Worm (Caenorhabditis elegans) whole organism, L3 larva: Measurements from ENCODE around the gene C24A3.1.

Source experiments
- R02D3.7 ChIP-seq: fragments of 150-350 bp; optimal IDR thresholded peaks from 2 replicates; lab custom pipeline; 2014; ENCODE audit warnings: missing biosample characterization, missing genetic modification characterization
- ZK546.5 ChIP-seq: sonication (generic microtip); optimal IDR thresholded peaks from 2 replicates; lab custom pipeline; 2017; ENCODE audit warnings: missing biosample characterization, missing genetic modification characterization
- aly-2 ChIP-seq: fragments of 150-350 bp; optimal IDR thresholded peaks from 2 replicates; lab custom pipeline; 2014; ENCODE audit warnings: missing biosample characterization, missing genetic modification characterization
- ama-1 ChIP-seq: fragments of 150-350 bp; optimal IDR thresholded peaks from 2 replicates; lab custom pipeline; 2018
- ceh-16 ChIP-seq: sonication (generic microtip); optimal IDR thresholded peaks from 2 replicates; lab custom pipeline; 2017; ENCODE audit warnings: missing biosample characterization, missing genetic modification characterization
- ceh-82 ChIP-seq: fragments of 150-350 bp; optimal IDR thresholded peaks from 2 replicates; lab custom pipeline; 2014; ENCODE audit warnings: missing biosample characterization, missing genetic modification characterization
- daf-12 ChIP-seq: fragments of 150-350 bp; optimal IDR thresholded peaks from 2 replicates; lab custom pipeline; 2014; ENCODE audit warnings: missing biosample characterization, missing genetic modification reagents, missing genetic modification characterization
- egl-27 ChIP-seq: sonication (generic microtip); optimal IDR thresholded peaks from 4 replicates; lab custom pipeline; 2017; ENCODE audit warnings: missing biosample characterization, missing genetic modification reagents, missing genetic modification characterization
- egl-5 ChIP-seq: fragments of 150-350 bp; optimal IDR thresholded peaks from 2 replicates; lab custom pipeline; 2017; ENCODE audit warnings: missing biosample characterization, missing genetic modification reagents, missing genetic modification characterization, inconsistent platforms
- elt-2 ChIP-seq: sonication (generic microtip); optimal IDR thresholded peaks from 2 replicates; lab custom pipeline; 2016; ENCODE audit warnings: missing genetic modification reagents, mild to moderate bottlenecking, missing genetic modification characterization, missing compliant biosample characterization
- fkh-10 ChIP-seq: sonication (generic microtip); optimal IDR thresholded peaks from 2 replicates; lab custom pipeline; 2017; ENCODE audit warnings: missing biosample characterization, missing genetic modification reagents, missing genetic modification characterization
- fkh-2 ChIP-seq: fragments of 150-350 bp; optimal IDR thresholded peaks from 2 replicates; lab custom pipeline; 2014; ENCODE audit warnings: missing biosample characterization, missing genetic modification reagents, missing genetic modification characterization
- fos-1 ChIP-seq: fragments of 150-350 bp; optimal IDR thresholded peaks from 2 replicates; lab custom pipeline; 2014; ENCODE audit warnings: missing biosample characterization, missing genetic modification characterization
- hmg-11 ChIP-seq: sonication (generic microtip); optimal IDR thresholded peaks from 2 replicates; lab custom pipeline; 2016; ENCODE audit warnings: missing genetic modification characterization, missing compliant biosample characterization
- jun-1 ChIP-seq: fragments of 150-350 bp; optimal IDR thresholded peaks from 2 replicates; lab custom pipeline; 2014; ENCODE audit warnings: missing biosample characterization, missing genetic modification reagents, missing genetic modification characterization
- lin-39 ChIP-seq: fragments of 150-350 bp; optimal IDR thresholded peaks from 2 replicates; lab custom pipeline; 2018; ENCODE audit warnings: missing biosample characterization, missing genetic modification reagents, missing genetic modification characterization
- lsy-12 ChIP-seq: sonication (generic microtip); optimal IDR thresholded peaks from 2 replicates; lab custom pipeline; 2016; ENCODE audit warnings: mild to moderate bottlenecking, missing genetic modification characterization, missing compliant biosample characterization
- mml-1 ChIP-seq: fragments of 150-350 bp; sonication (generic microtip); optimal IDR thresholded peaks from 3 replicates; lab custom pipeline; 2014; ENCODE audit warnings: missing biosample characterization, missing genetic modification characterization
- nfya-1 ChIP-seq: sonication (generic microtip); optimal IDR thresholded peaks from 2 replicates; lab custom pipeline; 2017; ENCODE audit warnings: missing genetic modification characterization, mild to moderate bottlenecking, missing compliant biosample characterization, antibody characterized with exemption, moderate library complexity; ENCODE audit not compliant: insufficient read depth
- nhr-11 ChIP-seq: fragments of 150-350 bp; optimal IDR thresholded peaks from 2 replicates; lab custom pipeline; 2014; ENCODE audit warnings: missing biosample characterization, missing genetic modification characterization
- nhr-23 ChIP-seq: fragments of 150-350 bp; optimal IDR thresholded peaks from 2 replicates; lab custom pipeline; 2014; ENCODE audit warnings: missing biosample characterization, missing genetic modification reagents, missing genetic modification characterization
- nhr-237 ChIP-seq: fragments of 150-350 bp; optimal IDR thresholded peaks from 2 replicates; lab custom pipeline; 2014; ENCODE audit warnings: missing biosample characterization, missing genetic modification characterization
- nhr-25 ChIP-seq: sonication (generic microtip); optimal IDR thresholded peaks from 2 replicates; lab custom pipeline; 2017; ENCODE audit warnings: missing biosample characterization, missing genetic modification characterization
- nhr-28 ChIP-seq: fragments of 150-350 bp; optimal IDR thresholded peaks from 2 replicates; lab custom pipeline; 2014; ENCODE audit warnings: missing biosample characterization, missing genetic modification characterization
- nhr-43 ChIP-seq: sonication (generic microtip); optimal IDR thresholded peaks from 2 replicates; lab custom pipeline; 2016; ENCODE audit warnings: mild to moderate bottlenecking, missing genetic modification characterization, missing compliant biosample characterization; ENCODE audit not compliant: poor library complexity, severe bottlenecking
- nhr-67 ChIP-seq: fragments of 150-350 bp; optimal IDR thresholded peaks from 2 replicates; lab custom pipeline; 2014; ENCODE audit warnings: missing biosample characterization, missing genetic modification characterization
- nhr-76 ChIP-seq: fragments of 150-350 bp; sonication (generic microtip); optimal IDR thresholded peaks from 5 replicates; lab custom pipeline; 2014; ENCODE audit warnings: missing biosample characterization, missing genetic modification characterization
- nhr-77 ChIP-seq: fragments of 150-350 bp; optimal IDR thresholded peaks from 2 replicates; lab custom pipeline; 2014; ENCODE audit warnings: missing biosample characterization, missing genetic modification characterization
- pha-4 ChIP-seq: fragments of 150-350 bp; optimal IDR thresholded peaks from 2 replicates; lab custom pipeline; 2014; ENCODE audit warnings: missing biosample characterization, missing genetic modification reagents, missing genetic modification characterization
- pqm-1 ChIP-seq: fragments of 150-350 bp; optimal IDR thresholded peaks from 2 replicates; lab custom pipeline; 2017; ENCODE audit warnings: missing biosample characterization, missing genetic modification characterization, inconsistent platforms
- sea-2 ChIP-seq: fragments of 150-350 bp; sonication (generic microtip); optimal IDR thresholded peaks from 4 replicates; lab custom pipeline; 2014; ENCODE audit warnings: missing biosample characterization, missing genetic modification reagents, missing genetic modification characterization
- skn-1 ChIP-seq: fragments of 150-350 bp; optimal IDR thresholded peaks from 2 replicates; lab custom pipeline; 2014; ENCODE audit warnings: missing biosample characterization, missing genetic modification characterization
- tbx-2 ChIP-seq: sonication (generic microtip); optimal IDR thresholded peaks from 2 replicates; lab custom pipeline; 2016; ENCODE audit warnings: mild to moderate bottlenecking, missing genetic modification characterization, missing compliant biosample characterization
- unc-39 ChIP-seq: sonication (generic microtip); optimal IDR thresholded peaks from 4 replicates; lab custom pipeline; 2017; ENCODE audit warnings: missing biosample characterization, missing genetic modification characterization
- unc-62 ChIP-seq: fragments of 150-350 bp; sonication (generic microtip); optimal IDR thresholded peaks from 4 replicates; lab custom pipeline; 2014; ENCODE audit warnings: missing biosample characterization, missing genetic modification reagents, missing genetic modification characterization
- zag-1 ChIP-seq: fragments of 150-350 bp; optimal IDR thresholded peaks from 2 replicates; lab custom pipeline; 2014; ENCODE audit warnings: missing biosample characterization, missing genetic modification characterization

Gene C24A3.1

ce11 chrX:8961120-8961834 lies 37.6 kb upstream of the C24A3.1 start, which contains the start of gene aexr-3:
Gene aexr-3, minus strand, starts transcription at chrX:8961170.
- TF ChIP-seq ama-1 (lab: Kevin White, UChicago) (no peak), aly-2 (no peak), unc-62 (no peak), fkh-10 (GFP tag; lab: Kevin White, UChicago) (no peak), ceh-82 (no peak), mml-1 (tag; lab: Kevin White, UChicago) (no peak), egl-5 (tag; lab: Kevin White, UChicago) (no peak), elt-2 (tag; lab: Kevin White, UChicago) (no peak), nhr-77 (tag; lab: Kevin White, UChicago) (no peak), pha-4 (no peak), nhr-67 (tag; lab: Kevin White, UChicago) (no peak)

- TF ChIP-seq unc-62 (no peak), nhr-76 (tag; lab: Kevin White, UChicago) (no peak), fkh-2 (tag; lab: Kevin White, UChicago) (no peak), pqm-1 (tag; lab: Kevin White, UChicago) (no peak), nhr-237 (tag; lab: Kevin White, UChicago) (no peak), aly-2 (no peak), egl-27 (tag; lab: Kevin White, UChicago) (no peak), ceh-16 (no peak), tbx-2 (tag; lab: Kevin White, UChicago) (no peak), daf-12 (tag; lab: Kevin White, UChicago) (no peak), unc-39 (tag; lab: Kevin White, UChicago) (no peak), elt-2 (tag; lab: Kevin White, UChicago) (no peak), hmg-11 (no peak), ceh-82 (no peak), egl-5 (tag; lab: Kevin White, UChicago) (no peak), lsy-12 (tag; lab: Kevin White, UChicago) (no peak)
These were observed 35.4 kb upstream of the C24A3.1 start for ce11 chrX:8963469-8963868.

ce11 chrX:8969111-8970048 lies 29.5 kb upstream of the C24A3.1 start:
- TF ChIP-seq mml-1 (tag; lab: Kevin White, UChicago) (no peak), hmg-11 (peak; percentile 6), nhr-11 (tag; lab: Kevin White, UChicago) (no peak), nhr-77 (tag; lab: Kevin White, UChicago) (peak; percentile 12), tbx-2 (tag; lab: Kevin White, UChicago) (peak; percentile 32), nhr-43 (tag; lab: Kevin White, UChicago) (peak; percentile 63), jun-1 (tag; lab: Kevin White, UChicago) (peak; percentile 10), ZK546.5 (no peak), lsy-12 (tag; lab: Kevin White, UChicago) (peak; percentile 24), sea-2 (GFP tag; lab: Kevin White, UChicago) (no peak), nhr-237 (tag; lab: Kevin White, UChicago) (no peak), skn-1 (peak; percentile 17), fos-1 (tag; lab: Kevin White, UChicago) (no peak), egl-27 (tag; lab: Kevin White, UChicago) (no peak), lin-39 (tag; lab: Kevin White, UChicago) (no peak), nhr-28 (tag; lab: Kevin White, UChicago) (no peak), nhr-25 (peak; percentile 62), nfya-1 (peak; percentile 12), nhr-23 (tag; lab: Kevin White, UChicago) (no peak), R02D3.7 (tag; lab: Kevin White, UChicago) (no peak), egl-5 (tag; lab: Kevin White, UChicago) (no peak), zag-1 (tag; lab: Kevin White, UChicago) (no peak)
